Worm (Caenorhabditis elegans) whole organism, mixed stage, embryonic: ENCODE results near the gene ZK1128.1.

Experiments used
- blmp-1 ChIP-seq: fragments of 150-350 bp; optimal IDR thresholded peaks from 2 replicates; lab custom pipeline; 2014; ENCODE audit warnings: missing biosample characterization, missing genetic modification characterization
- nhr-28 ChIP-seq: fragments of 150-350 bp; optimal IDR thresholded peaks from 2 replicates; lab custom pipeline; 2014; ENCODE audit warnings: missing biosample characterization, missing genetic modification characterization

DNA sequence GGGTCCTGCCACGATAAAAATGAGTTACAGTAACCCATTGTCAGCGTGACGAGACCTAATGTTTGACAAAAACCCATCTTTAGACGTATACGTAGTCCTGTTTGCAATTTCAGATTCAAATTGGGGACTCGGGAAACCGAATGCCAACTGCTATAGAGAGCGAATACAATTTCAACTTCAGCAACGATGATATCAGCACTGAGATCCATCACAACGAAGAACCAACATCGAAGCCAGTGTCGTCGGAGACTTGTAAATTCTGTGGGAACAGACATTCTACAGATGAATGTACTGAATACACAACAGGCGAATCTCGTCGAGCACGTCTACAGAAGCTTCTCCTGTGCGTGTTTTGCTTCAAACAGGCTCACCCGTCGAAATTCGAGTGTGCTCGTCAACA, 29.0 kb downstream of the ZK1128.1 start:
- no peak for TF ChIP-seq nhr-28 (tag; lab: Kevin White, UChicago)
- TF ChIP-seq blmp-1 (tag; lab: Kevin White, UChicago) = no peak
